Worm (Caenorhabditis elegans) whole organism, L4/young adult: Measurements from ENCODE around the gene C44C10.15.

Experiments
- W03F9.2 ChIP-seq: fragments of 150-350 bp; optimal IDR thresholded peaks from 2 replicates; lab custom pipeline; 2014; ENCODE audit warnings: missing biosample characterization, missing genetic modification characterization
- dao-5 ChIP-seq: sonication (generic microtip); optimal IDR thresholded peaks from 2 replicates; lab custom pipeline; 2016; ENCODE audit warnings: missing genotype, missing genetic modification characterization, moderate library complexity, missing compliant biosample characterization
- him-1 ChIP-seq: sonication (generic microtip); optimal IDR thresholded peaks from 2 replicates; lab custom pipeline; 2016; ENCODE audit warnings: missing genotype, missing genetic modification reagents, missing genetic modification characterization, missing compliant biosample characterization

ce11 chrX:11696696-11697095 lies 3.5 kb downstream of the C44C10.15 start, which contains the start of gene C44C10.12:
- TF ChIP-seq dao-5 (tag; lab: Kevin White, UChicago): no peak
- TF ChIP-seq him-1 (tag; lab: Kevin White, UChicago): no peak
- TF ChIP-seq W03F9.2 (tag; lab: Kevin White, UChicago): no peak
